Worm (Caenorhabditis elegans) whole organism, young adult: ENCODE data around the gene F26A1.1.

ENCODE experiments used
- C06A6.2 ChIP-seq: fragments of 200-800 bp; sonication (Bioruptor generic); conservative IDR thresholded peaks from 2 replicates; pipeline ENCODE4 v1.3.6; 2022; ENCODE audit warnings: missing genetic modification characterization, missing compliant biosample characterization
- F10E7.11 ChIP-seq: sonication (generic microtip); optimal IDR thresholded peaks from 2 replicates; lab custom pipeline; 2017; ENCODE audit warnings: mild to moderate bottlenecking, missing genetic modification characterization, moderate library complexity, missing compliant biosample characterization
- F22D6.2 ChIP-seq: sonication (generic microtip); optimal IDR thresholded peaks from 2 replicates; lab custom pipeline; 2016; ENCODE audit warnings: mild to moderate bottlenecking, missing genetic modification characterization, missing compliant biosample characterization
- F33H1.4 ChIP-seq: fragments of 200-800 bp; sonication (Bioruptor generic); IDR thresholded peaks from 2 replicates; pipeline ENCODE4 v1.3.6; 2022; ENCODE audit warnings: missing genetic modification reagents, missing genetic modification characterization, missing compliant biosample characterization
- F57A8.1 ChIP-seq: fragments of 200-800 bp; sonication (Bioruptor generic); optimal IDR thresholded peaks from 2 replicates; lab custom pipeline; 2018; ENCODE audit warnings: mild to moderate bottlenecking, missing genetic modification characterization, moderate library complexity, missing compliant biosample characterization
- F57C9.4 ChIP-seq: sonication (generic microtip); optimal IDR thresholded peaks from 2 replicates; lab custom pipeline; 2017; ENCODE audit warnings: mild to moderate bottlenecking, missing genetic modification characterization, missing compliant biosample characterization
- Y56A3A.18 ChIP-seq: fragments of 200-800 bp; sonication (Bioruptor generic); IDR thresholded peaks from 2 replicates; pipeline ENCODE4 v1.3.6; 2022; ENCODE audit warnings: missing genetic modification reagents, missing genetic modification characterization, missing compliant biosample characterization
- ama-1 ChIP-seq, 3 experiments: fragments of 150-350 bp in 1 of 3; sonication (generic microtip) in 2 of 3; optimal IDR thresholded peaks; 2 replicates each; lab custom pipeline; 2014 to 2018; ENCODE audit warnings: missing biosample characterization in 2 of 3, missing genetic modification characterization in 2 of 3, missing genetic modification reagents in 2 of 3
- aptf-2 ChIP-seq: fragments of 200-800 bp; sonication (Bioruptor generic); conservative IDR thresholded peaks from 2 replicates; pipeline ENCODE4 v1.3.6; 2022; ENCODE audit warnings: missing genetic modification reagents, missing genetic modification characterization, missing compliant biosample characterization
- ceh-91 ChIP-seq: fragments of 200-800 bp; sonication (Bioruptor generic); IDR thresholded peaks from 2 replicates; pipeline ENCODE4 v1.3.6; 2022; ENCODE audit warnings: missing genetic modification reagents, missing genetic modification characterization, missing compliant biosample characterization
- gei-17 ChIP-seq: fragments of 200-800 bp; sonication (Bioruptor generic); optimal IDR thresholded peaks from 2 replicates; lab custom pipeline; 2018; ENCODE audit warnings: mild to moderate bottlenecking, missing genetic modification characterization, missing compliant biosample characterization
- hmg-20 ChIP-seq: fragments of 200-800 bp; sonication (Bioruptor generic); IDR thresholded peaks from 2 replicates; pipeline ENCODE4 v1.3.6; 2022; ENCODE audit warnings: missing genetic modification reagents, missing genetic modification characterization, missing compliant biosample characterization
- lin-26 ChIP-seq: fragments of 200-800 bp; sonication (Bioruptor generic); IDR thresholded peaks from 2 replicates; pipeline ENCODE4 v1.3.6; 2022; ENCODE audit warnings: missing genetic modification reagents, missing genetic modification characterization, missing compliant biosample characterization

DNA sequence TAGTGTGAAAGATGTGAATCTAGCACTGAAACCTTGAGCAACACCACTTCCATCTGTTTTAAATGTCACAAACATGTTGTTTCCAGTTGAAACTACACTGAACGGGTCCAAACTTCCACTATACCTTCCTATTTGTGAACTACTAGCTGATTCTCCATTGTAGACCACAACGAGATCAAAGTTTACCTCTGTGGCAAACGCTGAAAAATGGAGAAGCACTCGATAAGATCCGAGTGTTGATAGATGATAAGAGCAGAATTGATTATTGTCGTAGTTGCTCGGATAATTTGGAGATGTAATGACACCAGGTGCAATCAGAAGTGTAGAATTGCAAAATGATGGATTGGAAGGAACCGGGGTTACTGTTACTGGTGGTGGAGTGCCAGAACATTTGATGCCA lies 31.6 kb downstream of the F26A1.1 start:
- TF ChIP-seq ama-1 (optimal IDR thresholded peaks at IDR 0.05; lab: Kevin White, UChicago) = no peak
- no peak for TF ChIP-seq ama-1 (GFP tag; optimal IDR thresholded peaks at IDR 0.05; lab: Kevin White, UChicago)
- TF ChIP-seq F57A8.1 = no peak
- TF ChIP-seq hmg-20 (GFP tag; lab: Robert Waterston, UW) = no peak
- TF ChIP-seq Y56A3A.18 (GFP tag; lab: Robert Waterston, UW) = no peak
- TF ChIP-seq gei-17 = no peak
- TF ChIP-seq ceh-91 (GFP tag; lab: Robert Waterston, UW) = no peak
- no peak for TF ChIP-seq F22D6.2 (tag; lab: Kevin White, UChicago)
- TF ChIP-seq C06A6.2 (GFP tag; lab: Robert Waterston, UW) = no peak
- TF ChIP-seq aptf-2 (GFP tag; lab: Robert Waterston, UW) = no peak
- TF ChIP-seq lin-26 (GFP tag; lab: Robert Waterston, UW) = no peak
- no peak for TF ChIP-seq F33H1.4
- no peak for TF ChIP-seq F57C9.4
- no peak for TF ChIP-seq F10E7.11 (tag; lab: Kevin White, UChicago)
